Worm (Caenorhabditis elegans) whole organism, young adult: ENCODE results near the gene his-7.

Experiments
- B0035.1 ChIP-seq: sonication (generic microtip); optimal IDR thresholded peaks from 2 replicates; lab custom pipeline; 2016; ENCODE audit warnings: missing genetic modification characterization, mild to moderate bottlenecking, missing compliant biosample characterization, missing genotype, missing genetic modification reagents
- B0261.1 ChIP-seq: sonication (generic microtip); optimal IDR thresholded peaks from 2 replicates; lab custom pipeline; 2016; ENCODE audit warnings: mild to moderate bottlenecking, missing genetic modification characterization, moderate library complexity, missing compliant biosample characterization
- C17E4.6 ChIP-seq: fragments of 200-800 bp; sonication (Bioruptor generic); IDR thresholded peaks from 2 replicates; pipeline ENCODE4 v1.3.6; 2022; ENCODE audit warnings: missing genetic modification reagents, missing genetic modification characterization, missing compliant biosample characterization
- D2030.7 ChIP-seq: fragments of 200-800 bp; sonication (Bioruptor generic); IDR thresholded peaks from 2 replicates; pipeline ENCODE4 v1.3.6; 2022; ENCODE audit warnings: missing genetic modification reagents, missing genetic modification characterization, missing compliant biosample characterization
- F23B12.7 ChIP-seq: sonication (generic microtip); optimal IDR thresholded peaks from 2 replicates; lab custom pipeline; 2017; ENCODE audit warnings: missing genetic modification characterization, mild to moderate bottlenecking, missing compliant biosample characterization, antibody characterized with exemption, moderate library complexity; ENCODE audit not compliant: insufficient read depth
- F33H1.4 ChIP-seq: fragments of 200-800 bp; sonication (Bioruptor generic); IDR thresholded peaks from 2 replicates; pipeline ENCODE4 v1.3.6; 2022; ENCODE audit warnings: missing genetic modification reagents, missing genetic modification characterization, missing compliant biosample characterization
- F55B11.4 ChIP-seq: sonication (generic microtip); optimal IDR thresholded peaks from 2 replicates; lab custom pipeline; 2016; ENCODE audit warnings: missing compliant biosample characterization, missing genetic modification characterization, borderline replicate concordance; ENCODE audit not compliant: insufficient read depth
- Y53F4B.3 ChIP-seq: fragments of 200-800 bp; sonication (Bioruptor generic); IDR thresholded peaks from 2 replicates; pipeline ENCODE4 v1.3.6; 2022; ENCODE audit warnings: missing genetic modification reagents, missing genetic modification characterization, missing compliant biosample characterization
- Y53G8AR.9 ChIP-seq: fragments of 200-800 bp; sonication (Bioruptor generic); conservative IDR thresholded peaks from 2 replicates; pipeline ENCODE4 v1.3.6; 2022; ENCODE audit warnings: missing genetic modification reagents, missing genetic modification characterization, missing compliant biosample characterization
- Y56A3A.18 ChIP-seq: fragments of 200-800 bp; sonication (Bioruptor generic); IDR thresholded peaks from 2 replicates; pipeline ENCODE4 v1.3.6; 2022; ENCODE audit warnings: missing genetic modification reagents, missing genetic modification characterization, missing compliant biosample characterization
- Y95B8A.8 ChIP-seq: fragments of 200-800 bp; sonication (Bioruptor generic); IDR thresholded peaks from 2 replicates; pipeline ENCODE4 v1.3.6; 2022; ENCODE audit warnings: missing genetic modification reagents, missing genetic modification characterization, missing compliant biosample characterization
- akir-1 ChIP-seq: fragments of 200-800 bp; sonication (Bioruptor generic); optimal IDR thresholded peaks from 2 replicates; lab custom pipeline; 2018; ENCODE audit warnings: mild to moderate bottlenecking, missing genetic modification characterization, moderate library complexity, missing compliant biosample characterization
- ama-1 ChIP-seq, 3 experiments: fragments of 150-350 bp in 1 of 3; sonication (generic microtip) in 2 of 3; optimal IDR thresholded peaks; 2 replicates each; lab custom pipeline; 2014 to 2018; ENCODE audit warnings: missing biosample characterization in 2 of 3, missing genetic modification characterization in 2 of 3, missing genetic modification reagents in 2 of 3
- atf-7 ChIP-seq: sonication (generic microtip); optimal IDR thresholded peaks from 2 replicates; lab custom pipeline; 2017; ENCODE audit warnings: mild to moderate bottlenecking, missing genetic modification characterization, missing compliant biosample characterization
- cebp-1 ChIP-seq, 2 experiments: fragments of 200-800 bp in 1 of 2; sonication (Bioruptor generic) in 1 of 2; sonication (generic microtip) in 1 of 2; IDR thresholded peaks in 1 of 2; optimal IDR thresholded peaks in 1 of 2; 2 replicates each; pipeline versions ENCODE4 v1.3.6 to Lab custom; 2017 to 2022; ENCODE audit warnings: missing compliant biosample characterization in 2 of 2, missing genetic modification characterization in 2 of 2, mild to moderate bottlenecking in 1 of 2, missing genetic modification reagents in 1 of 2, moderate library complexity in 1 of 2
- cebp-2 ChIP-seq: fragments of 200-800 bp; sonication (Bioruptor generic); IDR thresholded peaks from 2 replicates; pipeline ENCODE4 v1.3.6; 2022; ENCODE audit warnings: missing genetic modification characterization, missing compliant biosample characterization
- chd-7 ChIP-seq: sonication (generic microtip); optimal IDR thresholded peaks from 2 replicates; lab custom pipeline; 2016; ENCODE audit warnings: mild to moderate bottlenecking, missing genetic modification characterization, moderate library complexity, missing compliant biosample characterization
- dox-1 ChIP-seq: fragments of 200-800 bp; sonication (Bioruptor generic); IDR thresholded peaks from 2 replicates; pipeline ENCODE4 v1.3.6; 2022; ENCODE audit warnings: missing genetic modification reagents, missing genetic modification characterization, missing compliant biosample characterization
- efl-1 ChIP-seq: fragments of 150-350 bp; optimal IDR thresholded peaks from 2 replicates; lab custom pipeline; 2014; ENCODE audit warnings: missing biosample characterization, missing genetic modification reagents, missing genetic modification characterization
- ekl-4 ChIP-seq: fragments of 200-800 bp; sonication (Bioruptor generic); IDR thresholded peaks from 2 replicates; pipeline ENCODE4 v1.3.6; 2022; ENCODE audit warnings: missing genetic modification reagents, missing genetic modification characterization, missing compliant biosample characterization
- him-1 ChIP-seq: sonication (generic microtip); optimal IDR thresholded peaks from 2 replicates; lab custom pipeline; 2016; ENCODE audit warnings: missing genotype, missing genetic modification reagents, missing genetic modification characterization, missing compliant biosample characterization
- hlh-12 ChIP-seq: sonication (generic microtip); optimal IDR thresholded peaks from 2 replicates; lab custom pipeline; 2016; ENCODE audit warnings: missing genetic modification characterization, missing compliant biosample characterization
- hrde-1 ChIP-seq: sonication (generic microtip); optimal IDR thresholded peaks from 2 replicates; lab custom pipeline; 2016; ENCODE audit warnings: missing genetic modification characterization, mild to moderate bottlenecking, missing compliant biosample characterization, moderate library complexity, missing genotype, missing genetic modification reagents, borderline replicate concordance
- lin-54 ChIP-seq: fragments of 200-800 bp; sonication (Bioruptor generic); optimal IDR thresholded peaks from 2 replicates; lab custom pipeline; 2018; ENCODE audit warnings: mild to moderate bottlenecking, missing genetic modification characterization, missing compliant biosample characterization
- lsl-1 ChIP-seq: fragments of 200-800 bp; sonication (Bioruptor generic); optimal IDR thresholded peaks from 2 replicates; lab custom pipeline; 2018; ENCODE audit warnings: mild to moderate bottlenecking, missing genetic modification characterization, moderate library complexity, missing compliant biosample characterization
- madf-3 ChIP-seq: fragments of 200-800 bp; sonication (Bioruptor generic); IDR thresholded peaks from 2 replicates; pipeline ENCODE4 v1.3.6; 2022; ENCODE audit warnings: missing genetic modification reagents, missing genetic modification characterization, missing compliant biosample characterization
- madf-6 ChIP-seq: fragments of 200-800 bp; sonication (Bioruptor generic); IDR thresholded peaks from 2 replicates; pipeline ENCODE4 v1.3.6; 2022; ENCODE audit warnings: missing genetic modification reagents, missing genetic modification characterization, missing compliant biosample characterization
- madf-8 ChIP-seq: fragments of 200-800 bp; sonication (Bioruptor generic); conservative IDR thresholded peaks from 2 replicates; pipeline ENCODE4 v1.3.6; 2022; ENCODE audit warnings: missing genetic modification reagents, missing genetic modification characterization, missing compliant biosample characterization
- mcd-1 ChIP-seq: fragments of 200-800 bp; sonication (Bioruptor generic); IDR thresholded peaks from 2 replicates; pipeline ENCODE4 v1.3.6; 2022; ENCODE audit warnings: missing genetic modification reagents, missing genetic modification characterization, missing compliant biosample characterization
- nfya-2 ChIP-seq: fragments of 200-800 bp; sonication (Bioruptor generic); IDR thresholded peaks from 2 replicates; pipeline ENCODE4 v1.3.6; 2022; ENCODE audit warnings: missing genetic modification reagents, missing genetic modification characterization, missing compliant biosample characterization
- nhr-80 ChIP-seq: sonication (generic microtip); optimal IDR thresholded peaks from 2 replicates; lab custom pipeline; 2016; ENCODE audit warnings: missing genetic modification characterization, missing compliant biosample characterization
- snpc-1.3 ChIP-seq: sonication (generic microtip); optimal IDR thresholded peaks from 2 replicates; lab custom pipeline; 2017; ENCODE audit warnings: missing genetic modification characterization, mild to moderate bottlenecking, missing compliant biosample characterization, antibody characterized with exemption, moderate library complexity, missing genotype, missing genetic modification reagents; ENCODE audit not compliant: insufficient read depth
- snpc-4 ChIP-seq, 5 experiments: fragments of 150-350 bp in 1 of 5; sonication (generic microtip) in 4 of 5; optimal IDR thresholded peaks; 2 replicates each; lab custom pipeline; 2014 to 2018; ENCODE audit warnings: missing genetic modification characterization in 5 of 5, missing biosample characterization in 3 of 5, antibody characterized with exemption in 2 of 5, mild to moderate bottlenecking in 2 of 5, missing compliant biosample characterization in 2 of 5, missing genotype in 2 of 5, moderate library complexity in 2 of 5, missing genetic modification reagents in 1 of 5
- tbp1 ChIP-seq: fragments of 200-800 bp; sonication (Bioruptor generic); optimal IDR thresholded peaks from 2 replicates; lab custom pipeline; 2018; ENCODE audit warnings: mild to moderate bottlenecking, missing genetic modification characterization, missing compliant biosample characterization
- xnd-1 ChIP-seq: sonication (generic microtip); optimal IDR thresholded peaks from 2 replicates; lab custom pipeline; 2016; ENCODE audit warnings: missing genotype, missing genetic modification reagents, missing genetic modification characterization, missing compliant biosample characterization
- zfh-2 ChIP-seq: fragments of 200-800 bp; sonication (Bioruptor generic); conservative IDR thresholded peaks from 2 replicates; pipeline ENCODE4 v1.3.6; 2022; ENCODE audit warnings: missing genetic modification reagents, missing genetic modification characterization, missing compliant biosample characterization
- zim-3 ChIP-seq: sonication (generic microtip); optimal IDR thresholded peaks from 2 replicates; lab custom pipeline; 2017; ENCODE audit warnings: mild to moderate bottlenecking, missing genetic modification characterization, moderate library complexity, missing compliant biosample characterization
- ztf-25 ChIP-seq: fragments of 200-800 bp; sonication (Bioruptor generic); IDR thresholded peaks from 2 replicates; pipeline ENCODE4 v1.3.6; 2022; ENCODE audit warnings: missing genetic modification reagents, missing genetic modification characterization, missing compliant biosample characterization
- ztf-28 ChIP-seq: fragments of 200-800 bp; sonication (Bioruptor generic); IDR thresholded peaks from 2 replicates; pipeline ENCODE4 v1.3.6; 2022; ENCODE audit warnings: missing genetic modification reagents, missing genetic modification characterization, missing compliant biosample characterization
- ztf-3 ChIP-seq: fragments of 200-800 bp; sonication (Bioruptor generic); optimal IDR thresholded peaks from 2 replicates; lab custom pipeline; 2018; ENCODE audit warnings: mild to moderate bottlenecking, missing genetic modification characterization, missing compliant biosample characterization

his-7 gene

DNA sequence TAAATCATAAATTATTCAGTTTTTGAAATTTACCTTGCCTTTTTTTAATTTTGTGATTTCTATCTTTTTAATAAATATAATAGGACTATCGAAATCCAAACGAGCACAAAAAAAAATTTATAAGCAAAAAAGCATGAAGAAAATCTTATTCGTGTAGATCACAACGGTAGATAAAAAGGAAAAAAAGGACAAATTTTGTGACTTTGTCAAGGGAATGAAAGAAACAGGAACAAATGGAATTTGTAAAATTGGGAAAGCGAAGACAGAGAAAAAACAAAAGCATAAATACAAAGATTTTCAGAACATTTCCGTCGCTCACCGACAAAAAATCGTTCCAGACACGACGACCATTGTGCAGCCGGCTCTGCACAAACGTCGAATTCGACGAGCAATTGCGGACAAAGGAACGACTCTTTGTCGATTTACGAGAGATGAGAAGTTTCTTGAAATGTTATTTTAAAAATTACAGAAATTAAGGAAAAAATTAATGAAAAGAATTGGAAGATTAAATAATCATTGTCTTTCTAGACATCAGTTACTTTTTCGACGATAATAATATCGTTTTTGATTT lies 14.3 kb upstream of the his-7 start, which contains the start of gene F45F2.10:
Gene F45F2.10, minus strand, starts transcription at position 51 of the 571 bp plus-strand sequence.
- no peak for TF ChIP-seq ama-1 (optimal IDR thresholded peaks at IDR 0.05; lab: Kevin White, UChicago)
- TF ChIP-seq ama-1 (GFP tag; optimal IDR thresholded peaks at IDR 0.05; lab: Kevin White, UChicago): no peak
- peak; percentile 41; the same call in 1 of the 2 replicates for TF ChIP-seq dox-1
- no peak for TF ChIP-seq nfya-2 (GFP tag; lab: Robert Waterston, UW)
- peak; percentile 17 for TF ChIP-seq tbp1 (GFP tag; lab: Kevin White, UChicago)
- TF ChIP-seq ekl-4 (GFP tag; lab: Robert Waterston, UW): no peak
- TF ChIP-seq madf-3 (GFP tag; lab: Robert Waterston, UW): no peak

- TF ChIP-seq snpc-1.3 (tag; lab: Kevin White, UChicago): no peak
- TF ChIP-seq him-1 (tag; lab: Kevin White, UChicago): peak; percentile 69
- no peak for TF ChIP-seq C17E4.6
- TF ChIP-seq lsl-1 (GFP tag; lab: Kevin White, UChicago): peak; percentile 94
- no peak for TF ChIP-seq Y95B8A.8 (GFP tag; lab: Robert Waterston, UW)
- 0 out of 2 replicates have a peak, but pooled peaks have one; percentile 35 for TF ChIP-seq madf-3 (GFP tag; lab: Robert Waterston, UW)
- peak; percentile 50 for TF ChIP-seq madf-8 (GFP tag; lab: Robert Waterston, UW)
- no peak for TF ChIP-seq F23B12.7 (tag; lab: Kevin White, UChicago)
- no peak for TF ChIP-seq B0261.1 (tag; lab: Kevin White, UChicago)
- TF ChIP-seq ztf-3 (GFP tag; lab: Kevin White, UChicago): no peak
- no peak for TF ChIP-seq atf-7 (tag; lab: Kevin White, UChicago)
- TF ChIP-seq tbp1 (GFP tag; lab: Kevin White, UChicago): peak; percentile 8
- no peak for TF ChIP-seq ztf-25 (GFP tag; lab: Robert Waterston, UW)
- no peak for TF ChIP-seq Y53G8AR.9 (GFP tag; lab: Robert Waterston, UW)
- peak; percentile 94 for TF ChIP-seq xnd-1
- peak; percentile 28; the same call in 1 of the 2 replicates for TF ChIP-seq D2030.7 (GFP tag; lab: Robert Waterston, UW)
- TF ChIP-seq efl-1 (GFP tag; lab: Kevin White, UChicago): peak; percentile 2
- no peak for TF ChIP-seq akir-1 (GFP tag; lab: Kevin White, UChicago)
- TF ChIP-seq F33H1.4 (GFP tag; lab: Robert Waterston, UW): peak; percentile 91
- no peak for TF ChIP-seq B0035.1 (tag; lab: Kevin White, UChicago)
- TF ChIP-seq Y56A3A.18 (GFP tag; lab: Robert Waterston, UW): no peak
- no peak for TF ChIP-seq chd-7 (tag; lab: Kevin White, UChicago)
- TF ChIP-seq cebp-2 (GFP tag; lab: Robert Waterston, UW): no peak
- TF ChIP-seq cebp-1 (GFP tag; IDR thresholded peaks at IDR 0.05; lab: Robert Waterston, UW): no peak
- no peak for TF ChIP-seq cebp-1 (tag; optimal IDR thresholded peaks at IDR 0.05; lab: Kevin White, UChicago)
- no peak for TF ChIP-seq mcd-1
- no peak for TF ChIP-seq zim-3
- TF ChIP-seq snpc-4 (GFP tag; optimal IDR thresholded peaks at IDR 0.05; lab: Kevin White, UChicago): no peak
- no peak for TF ChIP-seq snpc-4 (tag; optimal IDR thresholded peaks at IDR 0.05; lab: Kevin White, UChicago)
- TF ChIP-seq ztf-28: no peak
- TF ChIP-seq nhr-80: no peak
- TF ChIP-seq hlh-12: no peak
- TF ChIP-seq F55B11.4 (tag; lab: Kevin White, UChicago): no peak
- TF ChIP-seq Y53F4B.3 (GFP tag; lab: Robert Waterston, UW): no peak
- no peak for TF ChIP-seq hrde-1
- TF ChIP-seq zfh-2 (GFP tag; lab: Robert Waterston, UW): no peak
- peak; percentile 89 for TF ChIP-seq madf-6 (GFP tag; lab: Robert Waterston, UW)
- no peak for TF ChIP-seq lin-54 (GFP tag; lab: Kevin White, UChicago)
Measured at ce11 chrV:8520846-8521553, 12.2 kb upstream of the his-7 start, which contains the start of the genes F45F2.11 and otpl-7. Gene F45F2.11, minus strand, starts transcription at chrV:8520896. Gene otpl-7, plus strand, starts transcription at chrV:8521503.
